ENCODE assay signal across 5 fruit fly cellular contexts in the genomic region with DNA sequence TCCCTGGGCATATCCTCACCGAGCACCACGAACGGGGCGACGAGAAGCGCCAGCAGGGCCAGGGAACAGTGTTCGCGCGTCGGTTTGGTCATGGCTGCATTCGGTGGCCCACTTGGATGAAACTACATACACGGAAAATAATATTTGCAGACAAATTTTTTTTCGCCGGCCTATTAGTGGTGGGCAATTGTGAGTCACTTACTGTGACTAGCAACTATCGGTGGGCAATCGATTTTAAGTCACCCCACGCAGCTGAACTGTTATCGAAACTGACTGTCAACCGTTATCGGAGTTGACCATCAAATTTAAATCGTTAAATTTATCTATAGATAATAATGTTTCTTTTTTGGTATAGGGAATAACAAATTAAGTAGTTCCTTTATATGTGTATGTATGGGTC.
TF ChIP-seq lines count a peak whose summit lies in the region.

A gene (minus strand): TSS at position 201 of the 400 bp plus-strand sequence.

- TF ChIP-seq CTCF in whole organism, embryonic (GFP tag; optimal IDR thresholded peaks at IDR 0.05; lab: Kevin White, UChicago), result no peak

TF ChIP-seq in whole organism, adult, 20 proteins besides CTCF, POLR2A, EP300 and RAD21 (continues in another document):
- TF ChIP-seq CG12768 (GFP tag; optimal IDR thresholded peaks at IDR 0.05; lab: Kevin White, UChicago) (no peak), kay (GFP tag; lab: Kevin White, UChicago; ENCODE audit: borderline replicate concordance) (no peak), toe (GFP tag; optimal IDR thresholded peaks at IDR 0.05; lab: Kevin White, UChicago) (no peak), Crg-1 (GFP tag; optimal IDR thresholded peaks at IDR 0.05; lab: Kevin White, UChicago) (peak; percentile 33), CG33017 (tag; optimal IDR thresholded peaks at IDR 0.05; lab: Kevin White, UChicago) (no peak), CG14711 (tag; optimal IDR thresholded peaks at IDR 0.05; lab: Kevin White, UChicago) (peak; percentile 50), cic (GFP tag; optimal IDR thresholded peaks at IDR 0.05; lab: Kevin White, UChicago) (peak; percentile 16), bab1 (GFP tag; optimal IDR thresholded peaks at IDR 0.05; lab: Kevin White, UChicago) (peak; percentile 79), CG11617 (GFP tag; optimal IDR thresholded peaks at IDR 0.05; lab: Kevin White, UChicago) (peak; percentile 27), cnc (optimal IDR thresholded peaks at IDR 0.05; lab: Kevin White, UChicago) (peak in 1 of 2 experiments; percentile 34), CG5204 (GFP tag; optimal IDR thresholded peaks at IDR 0.05; lab: Kevin White, UChicago) (no peak), CG7045 (GFP tag; optimal IDR thresholded peaks at IDR 0.05; lab: Kevin White, UChicago) (no peak), ovo (GFP tag; optimal IDR thresholded peaks at IDR 0.05; lab: Kevin White, UChicago) (no peak), pad (GFP tag; optimal IDR thresholded peaks at IDR 0.05; lab: Kevin White, UChicago) (peak; percentile 2), Mnt (GFP tag; optimal IDR thresholded peaks at IDR 0.05; lab: Kevin White, UChicago) (peak; percentile 40), CG7101 (tag; optimal IDR thresholded peaks at IDR 0.05; lab: Kevin White, UChicago) (peak; percentile 28), tj (GFP tag; optimal IDR thresholded peaks at IDR 0.05; lab: Kevin White, UChicago) (peak; percentile 18)

TF ChIP-seq in whole organism, embryonic, 481 proteins besides CTCF, POLR2A, EP300 and RAD21 (continues in another document):
- peak; percentile 65 for TF ChIP-seq Antp (GFP tag; optimal IDR thresholded peaks at IDR 0.05; lab: Kevin White, UChicago)
- no peak; the same call in 1 of the 2 replicates for TF ChIP-seq CG11085 (GFP tag; IDR thresholded peaks at IDR 0.05; lab: Robert Waterston, UW)
- TF ChIP-seq dati (GFP tag; IDR thresholded peaks at IDR 0.05; lab: Robert Waterston, UW), result no peak
- TF ChIP-seq CG6254 (GFP tag; optimal IDR thresholded peaks at IDR 0.05; lab: Kevin White, UChicago), result no peak
- TF ChIP-seq amos (GFP tag; IDR thresholded peaks at IDR 0.05; lab: Robert Waterston, UW; ENCODE audit: partially characterized antibody), result peak; percentile 98
- no peak for TF ChIP-seq pros (GFP tag; optimal IDR thresholded peaks at IDR 0.05; lab: Kevin White, UChicago)
- TF ChIP-seq CG9817 (tag; optimal IDR thresholded peaks at IDR 0.05; lab: Kevin White, UChicago), result peak; percentile 56
- no peak for TF ChIP-seq schlank (tag; optimal IDR thresholded peaks at IDR 0.05; lab: Kevin White, UChicago)
- peak; percentile 22 for TF ChIP-seq CG6813 (GFP tag; optimal IDR thresholded peaks at IDR 0.05; lab: Kevin White, UChicago)
- no peak for TF ChIP-seq CG11723 (GFP tag; optimal IDR thresholded peaks at IDR 0.05; lab: Kevin White, UChicago)
- peak; percentile 76 for TF ChIP-seq nmo (GFP tag; optimal IDR thresholded peaks at IDR 0.05; lab: Kevin White, UChicago)
- peak; percentile 78 for TF ChIP-seq CG2120 (GFP tag; optimal IDR thresholded peaks at IDR 0.05; lab: Kevin White, UChicago)
- peak; percentile 12 for TF ChIP-seq en (GFP tag; optimal IDR thresholded peaks at IDR 0.05; lab: Kevin White, UChicago)
- TF ChIP-seq croc (GFP tag; conservative IDR thresholded peaks at IDR 0.05; lab: Robert Waterston, UW), result no peak
- TF ChIP-seq dan (GFP tag; IDR thresholded peaks at IDR 0.05; lab: Robert Waterston, UW), result no peak
- no peak for TF ChIP-seq salm (tag; optimal IDR thresholded peaks at IDR 0.05; lab: Kevin White, UChicago)
- TF ChIP-seq twi (tag; optimal IDR thresholded peaks at IDR 0.05; lab: Kevin White, UChicago), result no peak
- no peak for TF ChIP-seq CG9727 (GFP tag; optimal IDR thresholded peaks at IDR 0.05; lab: Kevin White, UChicago)

TF ChIP-seq in whole organism, prepupa, 60 proteins besides CTCF, POLR2A, EP300 and RAD21 (continues in another document):
- TF ChIP-seq CG7368 (GFP tag; optimal IDR thresholded peaks at IDR 0.05; lab: Kevin White, UChicago) (no peak), CG31627 (GFP tag; optimal IDR thresholded peaks at IDR 0.05; lab: Kevin White, UChicago) (peak; percentile 48), dsx (GFP tag; optimal IDR thresholded peaks at IDR 0.05; lab: Kevin White, UChicago; ENCODE audit: poor library complexity, severe bottlenecking) (no peak), salr (GFP tag; optimal IDR thresholded peaks at IDR 0.05; lab: Kevin White, UChicago) (no peak), CG34406 (GFP tag; optimal IDR thresholded peaks at IDR 0.05; lab: Kevin White, UChicago) (no peak), CG9139 (GFP tag; optimal IDR thresholded peaks at IDR 0.05; lab: Kevin White, UChicago) (no peak), CG15336 (GFP tag; IDR thresholded peaks at IDR 0.05; lab: Robert Waterston, UW) (0 out of 2 replicates have a peak, but pooled peaks have one; percentile 23), achi (GFP tag; optimal IDR thresholded peaks at IDR 0.05; lab: Kevin White, UChicago) (peak; percentile 39), Blimp-1 (GFP tag; optimal IDR thresholded peaks at IDR 0.05; lab: Kevin White, UChicago) (no peak), spab (GFP tag; optimal IDR thresholded peaks at IDR 0.05; lab: Kevin White, UChicago) (no peak), vri (GFP tag; optimal IDR thresholded peaks at IDR 0.05; lab: Kevin White, UChicago) (no peak), OdsH (GFP tag; optimal IDR thresholded peaks at IDR 0.05; lab: Kevin White, UChicago) (no peak), Gug (GFP tag; IDR thresholded peaks at IDR 0.05; lab: Robert Waterston, UW) (no peak), CG3032 (tag; optimal IDR thresholded peaks at IDR 0.05; lab: Kevin White, UChicago) (peak; percentile 44), CG16779 (tag; optimal IDR thresholded peaks at IDR 0.05; lab: Kevin White, UChicago) (no peak), topi (GFP tag; optimal IDR thresholded peaks at IDR 0.05; lab: Kevin White, UChicago) (peak; percentile 28), CG11762 (GFP tag; optimal IDR thresholded peaks at IDR 0.05; lab: Kevin White, UChicago; ENCODE audit: insufficient read depth) (no peak), Eip75B (GFP tag; optimal IDR thresholded peaks at IDR 0.05; lab: Kevin White, UChicago) (peak; percentile 33)

TF ChIP-seq in whole organism, pupa, 21 proteins besides CTCF, POLR2A, EP300 and RAD21:
- no peak for TF ChIP-seq CG32121 (GFP tag; IDR thresholded peaks at IDR 0.05; lab: Robert Waterston, UW)
- no peak for TF ChIP-seq D1 (tag; optimal IDR thresholded peaks at IDR 0.05; lab: Kevin White, UChicago)
- TF ChIP-seq CG4496 (GFP tag; IDR thresholded peaks at IDR 0.05; lab: Robert Waterston, UW), result peak; percentile 39; the same call in 1 of the 3 replicates
- TF ChIP-seq rn (GFP tag; IDR thresholded peaks at IDR 0.05; lab: Robert Waterston, UW), result no peak
- no peak for TF ChIP-seq CG10348 (GFP tag; IDR thresholded peaks at IDR 0.05; lab: Robert Waterston, UW)
- no peak for TF ChIP-seq CG8301 (tag; optimal IDR thresholded peaks at IDR 0.05; lab: Kevin White, UChicago)
- TF ChIP-seq CG15710 (tag; optimal IDR thresholded peaks at IDR 0.05; lab: Kevin White, UChicago), result peak; percentile 3
- TF ChIP-seq gl (tag; optimal IDR thresholded peaks at IDR 0.05; lab: Kevin White, UChicago), result no peak
- TF ChIP-seq CG17806 (tag; optimal IDR thresholded peaks at IDR 0.05; lab: Kevin White, UChicago), result no peak
- no peak for TF ChIP-seq CG14655 (GFP tag; optimal IDR thresholded peaks at IDR 0.05; lab: Kevin White, UChicago)
- TF ChIP-seq Snoo (tag; optimal IDR thresholded peaks at IDR 0.05; lab: Kevin White, UChicago), result no peak
- TF ChIP-seq fd96Ca (GFP tag; IDR thresholded peaks at IDR 0.05; lab: Robert Waterston, UW), result no peak
TF ChIP-seq in whole organism, pupa: peak in this region for 2.

TF ChIP-seq in whole organism, wandering third instar larva, 38 proteins besides CTCF, POLR2A, EP300 and RAD21 (continues in another document):
- TF ChIP-seq usp (GFP tag; optimal IDR thresholded peaks at IDR 0.05; lab: Kevin White, UChicago) (no peak), N (GFP tag; optimal IDR thresholded peaks at IDR 0.05; lab: Kevin White, UChicago) (no peak), ey (GFP tag; optimal IDR thresholded peaks at IDR 0.05; lab: Kevin White, UChicago) (peak; percentile 27), OdsH (GFP tag; optimal IDR thresholded peaks at IDR 0.05; lab: Kevin White, UChicago) (no peak), Vsx2 (GFP tag; optimal IDR thresholded peaks at IDR 0.05; lab: Kevin White, UChicago; ENCODE audit: partially characterized antibody) (no peak), Dfd (GFP tag; optimal IDR thresholded peaks at IDR 0.05; lab: Kevin White, UChicago) (no peak), brk (GFP tag; optimal IDR thresholded peaks at IDR 0.05; lab: Kevin White, UChicago) (no peak), rgr (GFP tag; optimal IDR thresholded peaks at IDR 0.05; lab: Kevin White, UChicago) (no peak), jim (GFP tag; optimal IDR thresholded peaks at IDR 0.05; lab: Kevin White, UChicago) (no peak), dl (GFP tag; optimal IDR thresholded peaks at IDR 0.05; lab: Kevin White, UChicago; ENCODE audit: insufficient read depth in 1 of 2, partially characterized antibody in 2 of 2) (peak in 1 of 2 experiments; percentile 8), sv (GFP tag; optimal IDR thresholded peaks at IDR 0.05; lab: Kevin White, UChicago) (peak; percentile 6), sage (GFP tag; optimal IDR thresholded peaks at IDR 0.05; lab: Kevin White, UChicago) (no peak), HLH106 (tag; optimal IDR thresholded peaks at IDR 0.05; lab: Kevin White, UChicago) (peak; percentile 21), Abd-B (GFP tag; optimal IDR thresholded peaks at IDR 0.05; lab: Kevin White, UChicago) (no peak), Myc (optimal IDR thresholded peaks at IDR 0.05; lab: Kevin White, UChicago) (no peak), Hr78 (GFP tag; optimal IDR thresholded peaks at IDR 0.05; lab: Kevin White, UChicago) (no peak), CG32264 (GFP tag; optimal IDR thresholded peaks at IDR 0.05; lab: Kevin White, UChicago) (no peak), Rel (GFP tag; optimal IDR thresholded peaks at IDR 0.05; lab: Kevin White, UChicago) (no peak), Rel (tag; optimal IDR thresholded peaks at IDR 0.05; lab: Kevin White, UChicago) (peak; percentile 45), woc (GFP tag; optimal IDR thresholded peaks at IDR 0.05; lab: Kevin White, UChicago) (peak; percentile 14), Hnf4 (GFP tag; optimal IDR thresholded peaks at IDR 0.05; lab: Kevin White, UChicago) (no peak), GATAd (GFP tag; optimal IDR thresholded peaks at IDR 0.05; lab: Kevin White, UChicago) (no peak), dsf (GFP tag; optimal IDR thresholded peaks at IDR 0.05; lab: Kevin White, UChicago; ENCODE audit: borderline replicate concordance) (no peak), dmrt93B (GFP tag; optimal IDR thresholded peaks at IDR 0.05; lab: Kevin White, UChicago) (no peak), Sp1 (GFP tag; optimal IDR thresholded peaks at IDR 0.05; lab: Kevin White, UChicago) (peak; percentile 10), fru (GFP tag; optimal IDR thresholded peaks at IDR 0.05; lab: Kevin White, UChicago) (peak; percentile 36), CG9705 (GFP tag; optimal IDR thresholded peaks at IDR 0.05; lab: Kevin White, UChicago) (no peak), tai (GFP tag; optimal IDR thresholded peaks at IDR 0.05; lab: Kevin White, UChicago) (no peak), CrebA (GFP tag; optimal IDR thresholded peaks at IDR 0.05; lab: Kevin White, UChicago; ENCODE audit: borderline replicate concordance) (no peak)
